Fruit fly (Drosophila melanogaster) whole organism, prepupa: ENCODE data around the gene CG8072.

Experiments used
- CG6854 ChIP-seq: fragments of 200-800 bp; sonication (Bioruptor generic); optimal IDR thresholded peaks from 2 replicates; lab custom pipeline; 2017; ENCODE audit warnings: missing biosample characterization, mild to moderate bottlenecking, missing genetic modification characterization
- CG8319 ChIP-seq: fragments of 200-800 bp; sonication (Bioruptor generic); optimal IDR thresholded peaks from 3 replicates; lab custom pipeline; 2016; ENCODE audit warnings: missing biosample characterization, missing genetic modification characterization
- CG9139 ChIP-seq: fragments of 200-800 bp; sonication (Bioruptor generic); optimal IDR thresholded peaks from 3 replicates; lab custom pipeline; 2017; ENCODE audit warnings: missing biosample characterization, mild to moderate bottlenecking, missing genetic modification characterization
- Lpt ChIP-seq: fragments of 200-800 bp; sonication (Bioruptor generic); optimal IDR thresholded peaks from 3 replicates; lab custom pipeline; 2016; ENCODE audit warnings: missing biosample characterization, missing genetic modification characterization
- dsx ChIP-seq: fragments of 200-800 bp; optimal IDR thresholded peaks from 3 replicates; lab custom pipeline; 2019; ENCODE audit warnings: missing biosample characterization, mild to moderate bottlenecking, missing genetic modification characterization, moderate library complexity; ENCODE audit not compliant: poor library complexity, severe bottlenecking
- lz ChIP-seq: fragments of 200-800 bp; sonication (Bioruptor generic); optimal IDR thresholded peaks from 3 replicates; lab custom pipeline; 2016; ENCODE audit warnings: missing biosample characterization, missing genetic modification characterization

- TF ChIP-seq CG8319 (GFP tag; lab: Kevin White, UChicago) (no peak), CG6854 (GFP tag; lab: Kevin White, UChicago) (no peak), CG9139 (GFP tag; lab: Kevin White, UChicago) (no peak), dsx (GFP tag; lab: Kevin White, UChicago) (no peak), Lpt (GFP tag; lab: Kevin White, UChicago) (no peak), lz (GFP tag; lab: Kevin White, UChicago) (no peak)
Measured at dm6 chr3L:10186893-10187292, 35.3 kb downstream of the CG8072 start.
